Worm (Caenorhabditis elegans): ENCODE data around the gene gmap-3.

gmap-3 gene

DNA sequence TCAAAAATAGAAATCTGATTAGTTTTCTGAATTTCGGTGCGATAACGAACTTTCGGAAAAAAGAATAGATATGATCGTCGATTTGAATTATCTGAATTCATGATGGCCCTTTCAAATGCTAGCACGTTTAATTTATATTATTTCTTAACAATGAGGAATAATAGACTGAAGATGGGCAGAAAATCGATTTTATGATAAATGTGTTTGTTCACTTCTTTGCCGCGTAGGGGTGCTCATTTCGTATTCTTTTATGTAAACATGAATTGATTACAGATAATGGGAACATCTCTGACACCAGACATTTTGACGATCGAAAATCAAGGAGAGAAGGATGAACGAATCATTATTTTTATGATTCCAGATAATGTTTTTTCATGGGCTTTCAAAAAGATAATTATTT lies 36.7 kb upstream of the gmap-3 start, which contains the start of gene F11C1.9:
TSS of gene F11C1.9 (minus strand) at position 101 of the 400 bp plus-strand sequence.
- TF ChIP-seq pha-4 (tag; optimal IDR thresholded peaks at IDR 0.05) (peak; percentile 6), nhr-28 (tag; optimal IDR thresholded peaks at IDR 0.05) (no peak), elt-2 (tag; optimal IDR thresholded peaks at IDR 0.05) (peak; percentile 18)

- no peak for TF ChIP-seq egl-5 (tag; optimal IDR thresholded peaks at IDR 0.05)
- TF ChIP-seq lin-15B (tag; optimal IDR thresholded peaks at IDR 0.05) = no peak
- TF ChIP-seq ceh-16 (tag; optimal IDR thresholded peaks at IDR 0.05) = no peak
- TF ChIP-seq mml-1 (tag; optimal IDR thresholded peaks at IDR 0.05) = no peak
- no peak for TF ChIP-seq elt-3 (tag; optimal IDR thresholded peaks at IDR 0.05)
Observed at ce11 chrX:12976774-12977173, 36.0 kb upstream of the gmap-3 start, which contains the start of the genes F11C1.4 and F11C1.10. Gene F11C1.4, plus strand, starts transcription at chrX:12977074. Gene F11C1.10, plus strand, starts transcription at chrX:12977082.

- TF ChIP-seq ceh-82 (tag; optimal IDR thresholded peaks at IDR 0.05) = peak; percentile 4
- no peak for TF ChIP-seq nhr-12 (tag; optimal IDR thresholded peaks at IDR 0.05)
- no peak for TF ChIP-seq nhr-11 (tag; optimal IDR thresholded peaks at IDR 0.05)
- peak; percentile 61 for TF ChIP-seq jun-1 (tag; optimal IDR thresholded peaks at IDR 0.05)
- peak; percentile 68 for TF ChIP-seq lin-39 (tag; optimal IDR thresholded peaks at IDR 0.05)
- TF ChIP-seq pha-4 (tag; optimal IDR thresholded peaks at IDR 0.05) = peak; percentile 87
- TF ChIP-seq nhr-43 (tag; optimal IDR thresholded peaks at IDR 0.05; ENCODE audit: poor library complexity, severe bottlenecking) = peak; percentile 86
- peak; percentile 94 for TF ChIP-seq nhr-25 (tag; optimal IDR thresholded peaks at IDR 0.05)
- TF ChIP-seq lsy-12 (tag; optimal IDR thresholded peaks at IDR 0.05) = peak; percentile 6
- peak; percentile 61 for TF ChIP-seq elt-1 (tag; optimal IDR thresholded peaks at IDR 0.05)
- peak; percentile 70 for TF ChIP-seq hmg-11 (tag; optimal IDR thresholded peaks at IDR 0.05)
- no peak for TF ChIP-seq nhr-237 (tag; optimal IDR thresholded peaks at IDR 0.05)
- peak; percentile 55 for TF ChIP-seq ceh-28 (tag; optimal IDR thresholded peaks at IDR 0.05)
- peak; percentile 52 for TF ChIP-seq R02D3.7 (tag; optimal IDR thresholded peaks at IDR 0.05)
- TF ChIP-seq daf-12 (tag; optimal IDR thresholded peaks at IDR 0.05) = no peak
- no peak for TF ChIP-seq ceh-9 (tag; optimal IDR thresholded peaks at IDR 0.05)
- TF ChIP-seq nhr-77 (tag; optimal IDR thresholded peaks at IDR 0.05) = no peak
- TF ChIP-seq elt-3 (tag; optimal IDR thresholded peaks at IDR 0.05) = peak in 1 of 3 experiments; percentile 24
- TF ChIP-seq elt-2 (tag; optimal IDR thresholded peaks at IDR 0.05) = peak; percentile 20
- peak; percentile 40 for TF ChIP-seq pqm-1 (tag; optimal IDR thresholded peaks at IDR 0.05)
- TF ChIP-seq lin-15B (tag; optimal IDR thresholded peaks at IDR 0.05) = peak; percentile 81
- peak; percentile 96 for TF ChIP-seq nhr-23 (tag; optimal IDR thresholded peaks at IDR 0.05)
- no peak for TF ChIP-seq mdl-1 (tag; optimal IDR thresholded peaks at IDR 0.05)
- TF ChIP-seq tbx-2 (tag; optimal IDR thresholded peaks at IDR 0.05) = peak; percentile 35
Observed at ce11 chrX:12975595-12976089, 34.9 kb upstream of the gmap-3 start, which contains the start of gene ppk-3. Gene ppk-3, minus strand, starts transcription at chrX:12975645.

ce11 chrX:12965163-12965562 lies 24.4 kb upstream of the gmap-3 start, which contains the start of gene frpr-2:
Gene frpr-2, plus strand, starts transcription at chrX:12965463.
- TF ChIP-seq ZK546.5 (tag; optimal IDR thresholded peaks at IDR 0.05) = no peak
- TF ChIP-seq ztf-11 (tag; optimal IDR thresholded peaks at IDR 0.05) = no peak
- no peak for TF ChIP-seq nhr-28 (tag; optimal IDR thresholded peaks at IDR 0.05)
- TF ChIP-seq nhr-237 (tag; optimal IDR thresholded peaks at IDR 0.05) = no peak
- no peak for TF ChIP-seq egl-27 (tag; optimal IDR thresholded peaks at IDR 0.05)
- TF ChIP-seq daf-12 (tag; optimal IDR thresholded peaks at IDR 0.05) = no peak
- no peak for TF ChIP-seq nhr-76 (tag; optimal IDR thresholded peaks at IDR 0.05)
- TF ChIP-seq egl-5 (tag; optimal IDR thresholded peaks at IDR 0.05) = no peak

- TF ChIP-seq nhr-28 (tag; optimal IDR thresholded peaks at IDR 0.05) (no peak), fkh-10 (GFP tag; optimal IDR thresholded peaks at IDR 0.05) (peak; percentile 76)
Observed at ce11 chrX:12958897-12959296, 18.1 kb upstream of the gmap-3 start.

- TF ChIP-seq egl-27 (tag; optimal IDR thresholded peaks at IDR 0.05) (no peak), nhr-28 (tag; optimal IDR thresholded peaks at IDR 0.05) (no peak), ztf-11 (tag; optimal IDR thresholded peaks at IDR 0.05) (no peak)
Observed at ce11 chrX:12951175-12951574, 10.4 kb upstream of the gmap-3 start.
